Fruit fly (Drosophila melanogaster) whole organism, prepupa: Measurements from ENCODE around the gene GlcAT-S.
A peak's percentile ranks its signal among the peaks of the same experiment; 100 is the strongest.

Source experiments
- Blimp-1 ChIP-seq: fragments of 200-800 bp; sonication (Bioruptor generic); optimal IDR thresholded peaks from 3 replicates; lab custom pipeline; 2017; ENCODE audit warnings: missing biosample characterization, missing genetic modification characterization, mild to moderate bottlenecking, moderate library complexity, missing genetic modification reagents
- CG10631 ChIP-seq: fragments of 200-800 bp; sonication (Bioruptor generic); optimal IDR thresholded peaks from 2 replicates; lab custom pipeline; 2016; ENCODE audit warnings: missing biosample characterization, missing genetic modification characterization
- CG10669 ChIP-seq: fragments of 200-800 bp; sonication (Bioruptor generic); optimal IDR thresholded peaks from 3 replicates; lab custom pipeline; 2018; ENCODE audit warnings: missing biosample characterization, mild to moderate bottlenecking, missing genetic modification characterization, moderate library complexity
- CG11762 ChIP-seq: fragments of 200-800 bp; sonication (Bioruptor generic); optimal IDR thresholded peaks from 3 replicates; lab custom pipeline; 2016; ENCODE audit warnings: missing biosample characterization, missing genetic modification characterization; ENCODE audit not compliant: insufficient read depth
- CG11902 ChIP-seq: fragments of 200-800 bp; sonication (Bioruptor generic); optimal IDR thresholded peaks from 3 replicates; lab custom pipeline; 2016; ENCODE audit warnings: missing biosample characterization, missing genetic modification characterization
- CG1621 ChIP-seq: fragments of 200-800 bp; sonication (Bioruptor generic); optimal IDR thresholded peaks from 3 replicates; lab custom pipeline; 2018; ENCODE audit warnings: missing biosample characterization, mild to moderate bottlenecking, missing genetic modification characterization
- CG16779 ChIP-seq: fragments of 200-800 bp; sonication (Bioruptor generic); optimal IDR thresholded peaks from 3 replicates; lab custom pipeline; 2017; ENCODE audit warnings: missing biosample characterization, mild to moderate bottlenecking, missing genetic modification characterization
- CG3032 ChIP-seq: fragments of 200-800 bp; optimal IDR thresholded peaks from 2 replicates; lab custom pipeline; 2019; ENCODE audit warnings: missing biosample characterization, mild to moderate bottlenecking, missing genetic modification characterization, moderate library complexity
- CG34406 ChIP-seq: fragments of 200-800 bp; sonication (Bioruptor generic); optimal IDR thresholded peaks from 3 replicates; lab custom pipeline; 2016; ENCODE audit warnings: missing biosample characterization, missing genetic modification characterization
- CG3919 ChIP-seq: fragments of 200-800 bp; sonication (Bioruptor generic); optimal IDR thresholded peaks from 3 replicates; lab custom pipeline; 2016; ENCODE audit warnings: missing biosample characterization, missing genetic modification characterization
- CG4318 ChIP-seq: fragments of 200-800 bp; sonication (Bioruptor generic); optimal IDR thresholded peaks from 3 replicates; lab custom pipeline; 2017; ENCODE audit warnings: missing biosample characterization, mild to moderate bottlenecking, missing genetic modification characterization
- CG6163 ChIP-seq: fragments of 200-800 bp; sonication (Bioruptor generic); IDR thresholded peaks from 3 replicates; pipeline ENCODE4 v1.3.6; 2022; ENCODE audit warnings: missing biosample characterization, missing genetic modification characterization
- CG6276 ChIP-seq: fragments of 200-800 bp; sonication (Bioruptor generic); optimal IDR thresholded peaks from 2 replicates; lab custom pipeline; 2017; ENCODE audit warnings: missing biosample characterization, mild to moderate bottlenecking, missing genetic modification characterization
- CG6792 ChIP-seq: fragments of 200-800 bp; sonication (Bioruptor generic); optimal IDR thresholded peaks from 3 replicates; lab custom pipeline; 2016; ENCODE audit warnings: missing biosample characterization, missing genetic modification characterization
- CG6808 ChIP-seq: fragments of 200-800 bp; sonication (Bioruptor generic); optimal IDR thresholded peaks from 3 replicates; lab custom pipeline; 2017; ENCODE audit warnings: missing biosample characterization, missing genetic modification characterization, mild to moderate bottlenecking, moderate library complexity, missing genetic modification reagents
- CG6854 ChIP-seq: fragments of 200-800 bp; sonication (Bioruptor generic); optimal IDR thresholded peaks from 2 replicates; lab custom pipeline; 2017; ENCODE audit warnings: missing biosample characterization, mild to moderate bottlenecking, missing genetic modification characterization
- CG7368 ChIP-seq: fragments of 200-800 bp; sonication (Bioruptor generic); optimal IDR thresholded peaks from 3 replicates; lab custom pipeline; 2016; ENCODE audit warnings: missing biosample characterization, missing genetic modification characterization
- CG8119 ChIP-seq: fragments of 200-800 bp; sonication (Bioruptor generic); IDR thresholded peaks from 3 replicates; pipeline ENCODE4 v1.3.6; 2022; ENCODE audit warnings: missing biosample characterization, missing genetic modification characterization
- CG8319 ChIP-seq: fragments of 200-800 bp; sonication (Bioruptor generic); optimal IDR thresholded peaks from 3 replicates; lab custom pipeline; 2016; ENCODE audit warnings: missing biosample characterization, missing genetic modification characterization
- CG8632 ChIP-seq: fragments of 200-800 bp; sonication (Bioruptor generic); optimal IDR thresholded peaks from 3 replicates; lab custom pipeline; 2016; ENCODE audit warnings: missing biosample characterization, missing genetic modification characterization
- Eip75B ChIP-seq: fragments of 200-800 bp; sonication (Bioruptor generic); optimal IDR thresholded peaks from 3 replicates; lab custom pipeline; 2016; ENCODE audit warnings: missing biosample characterization, missing genetic modification characterization
- Eip78C ChIP-seq: fragments of 200-800 bp; sonication (Bioruptor generic); peaks from one replicate; lab custom pipeline; 2016; ENCODE audit warnings: missing biosample characterization, missing genetic modification characterization
- Ets21C ChIP-seq: fragments of 200-800 bp; sonication (Bioruptor generic); optimal IDR thresholded peaks from 3 replicates; lab custom pipeline; 2016; ENCODE audit warnings: missing biosample characterization, missing genetic modification characterization
- Ets96B ChIP-seq: fragments of 200-800 bp; optimal IDR thresholded peaks from 2 replicates; lab custom pipeline; 2019; ENCODE audit warnings: missing biosample characterization, mild to moderate bottlenecking, missing genetic modification characterization, moderate library complexity
- Hr39 ChIP-seq: fragments of 200-800 bp; sonication (Bioruptor generic); optimal IDR thresholded peaks from 2 replicates; lab custom pipeline; 2016; ENCODE audit warnings: missing biosample characterization, missing genetic modification characterization
- Hr4 ChIP-seq: fragments of 200-800 bp; sonication (Bioruptor generic); optimal IDR thresholded peaks from 3 replicates; lab custom pipeline; 2016; ENCODE audit warnings: missing biosample characterization, missing genetic modification characterization
- Lpt ChIP-seq: fragments of 200-800 bp; sonication (Bioruptor generic); optimal IDR thresholded peaks from 3 replicates; lab custom pipeline; 2016; ENCODE audit warnings: missing biosample characterization, missing genetic modification characterization
- Met ChIP-seq: fragments of 200-800 bp; sonication (Bioruptor generic); optimal IDR thresholded peaks from 3 replicates; lab custom pipeline; 2016; ENCODE audit warnings: missing biosample characterization, missing genetic modification characterization
- Smox ChIP-seq: fragments of 200-800 bp; sonication (Bioruptor generic); optimal IDR thresholded peaks from 3 replicates; lab custom pipeline; 2016; ENCODE audit warnings: missing biosample characterization, missing genetic modification characterization
- Sox102F ChIP-seq: fragments of 200-800 bp; sonication (Bioruptor generic); optimal IDR thresholded peaks from 2 replicates; lab custom pipeline; 2016; ENCODE audit warnings: missing biosample characterization, mild to moderate bottlenecking, missing genetic modification characterization
- Sox14 ChIP-seq: fragments of 200-800 bp; sonication (Bioruptor generic); optimal IDR thresholded peaks from 3 replicates; lab custom pipeline; 2016; ENCODE audit warnings: missing biosample characterization, missing genetic modification characterization
- Sox15 ChIP-seq: fragments of 200-800 bp; sonication (Bioruptor generic); optimal IDR thresholded peaks from 3 replicates; lab custom pipeline; 2016; ENCODE audit warnings: missing biosample characterization, missing genetic modification characterization
- achi ChIP-seq: fragments of 200-800 bp; sonication (Bioruptor generic); optimal IDR thresholded peaks from 3 replicates; lab custom pipeline; 2016; ENCODE audit warnings: missing biosample characterization, missing genetic modification characterization
- acj6 ChIP-seq: fragments of 200-800 bp; sonication (Bioruptor generic); optimal IDR thresholded peaks from 3 replicates; lab custom pipeline; 2016; ENCODE audit warnings: missing biosample characterization, missing genetic modification characterization
- dac ChIP-seq: fragments of 200-800 bp; sonication (Bioruptor generic); optimal IDR thresholded peaks from 2 replicates; lab custom pipeline; 2017; ENCODE audit warnings: missing biosample characterization, mild to moderate bottlenecking, missing genetic modification characterization
- dsx ChIP-seq: fragments of 200-800 bp; optimal IDR thresholded peaks from 3 replicates; lab custom pipeline; 2019; ENCODE audit warnings: missing biosample characterization, mild to moderate bottlenecking, missing genetic modification characterization, moderate library complexity; ENCODE audit not compliant: poor library complexity, severe bottlenecking
- fd59A ChIP-seq: fragments of 200-800 bp; sonication (Bioruptor generic); optimal IDR thresholded peaks from 2 replicates; lab custom pipeline; 2017; ENCODE audit warnings: missing biosample characterization, mild to moderate bottlenecking, missing genetic modification characterization, missing genetic modification reagents
- fd85E ChIP-seq: fragments of 200-800 bp; sonication (Bioruptor generic); optimal IDR thresholded peaks from 3 replicates; lab custom pipeline; 2016; ENCODE audit warnings: missing biosample characterization, missing genetic modification characterization
- fkh ChIP-seq: fragments of 200-800 bp; sonication (Bioruptor generic); optimal IDR thresholded peaks from 3 replicates; lab custom pipeline; 2017; ENCODE audit warnings: missing biosample characterization, mild to moderate bottlenecking, missing genetic modification characterization, moderate library complexity
- lz ChIP-seq: fragments of 200-800 bp; sonication (Bioruptor generic); optimal IDR thresholded peaks from 3 replicates; lab custom pipeline; 2016; ENCODE audit warnings: missing biosample characterization, missing genetic modification characterization
- net ChIP-seq: fragments of 200-800 bp; sonication (Bioruptor generic); optimal IDR thresholded peaks from 3 replicates; lab custom pipeline; 2016; ENCODE audit warnings: missing biosample characterization, missing genetic modification characterization
- pdm3 ChIP-seq: fragments of 200-800 bp; sonication (Bioruptor generic); optimal IDR thresholded peaks from 3 replicates; lab custom pipeline; 2016; ENCODE audit warnings: missing biosample characterization, missing genetic modification characterization
- salr ChIP-seq, 2 experiments: fragments of 200-800 bp; sonication (Bioruptor generic); optimal IDR thresholded peaks; 3 replicates each; lab custom pipeline; 2016 to 2018; ENCODE audit warnings: missing biosample characterization in 2 of 2, missing genetic modification characterization in 2 of 2, mild to moderate bottlenecking in 1 of 2
- spab ChIP-seq: fragments of 200-800 bp; sonication (Bioruptor generic); optimal IDR thresholded peaks from 2 replicates; lab custom pipeline; 2017; ENCODE audit warnings: missing biosample characterization, mild to moderate bottlenecking, missing genetic modification characterization, missing genetic modification reagents
- ss ChIP-seq, 2 experiments: fragments of 200-800 bp; sonication (Bioruptor generic); optimal IDR thresholded peaks; 2 replicates in 1 of 2; 3 replicates in 1 of 2; lab custom pipeline; 2017 to 2018; ENCODE audit warnings: mild to moderate bottlenecking in 2 of 2, missing biosample characterization in 2 of 2, missing genetic modification characterization in 2 of 2, moderate library complexity in 1 of 2
- svp ChIP-seq: fragments of 200-800 bp; sonication (Bioruptor generic); peaks from one replicate; lab custom pipeline; 2016; ENCODE audit warnings: missing biosample characterization, missing genetic modification characterization
- topi ChIP-seq: fragments of 200-800 bp; sonication (Bioruptor generic); optimal IDR thresholded peaks from 3 replicates; lab custom pipeline; 2016; ENCODE audit warnings: missing biosample characterization, missing genetic modification characterization
- vri ChIP-seq: fragments of 200-800 bp; sonication (Bioruptor generic); optimal IDR thresholded peaks from 3 replicates; lab custom pipeline; 2016; ENCODE audit warnings: missing biosample characterization, mild to moderate bottlenecking, missing genetic modification characterization

GlcAT-S gene

dm6 chr2L:9633098-9633497 is 16.8 kb downstream of the GlcAT-S start (continued):
- no peak for TF ChIP-seq CG11762
- TF ChIP-seq salr (GFP tag; optimal IDR thresholded peaks at IDR 0.05; lab: Kevin White, UChicago): no peak
- peak; percentile 17 for TF ChIP-seq Hr39 (GFP tag; lab: Kevin White, UChicago)
- TF ChIP-seq CG16779 (tag; lab: Kevin White, UChicago): no peak
- TF ChIP-seq pdm3: peak; percentile 9
- no peak for TF ChIP-seq CG8632 (GFP tag; lab: Kevin White, UChicago)
- no peak for TF ChIP-seq CG8119 (GFP tag; lab: Robert Waterston, UW)

dm6 chr2L:9633811-9634436 is 17.7 kb downstream of the GlcAT-S start, which contains the start of gene Apoltp:
Gene Apoltp, plus strand, starts transcription at chr2L:9634179.
- TF ChIP-seq Hr4 (GFP tag; lab: Kevin White, UChicago) (peak; percentile 68), acj6 (GFP tag; lab: Kevin White, UChicago) (peak; percentile 60), CG8319 (GFP tag; lab: Kevin White, UChicago) (peak; percentile 48), CG3919 (GFP tag; lab: Kevin White, UChicago) (peak; percentile 84), Met (GFP tag; lab: Kevin White, UChicago) (peak; percentile 69), CG10669 (GFP tag; lab: Kevin White, UChicago) (peak; percentile 75), vri (GFP tag; lab: Kevin White, UChicago) (peak; percentile 48), dsx (GFP tag; lab: Kevin White, UChicago) (peak; percentile 80), topi (GFP tag; lab: Kevin White, UChicago) (peak; percentile 76), ss (GFP tag; optimal IDR thresholded peaks at IDR 0.05; lab: Kevin White, UChicago) (peak; percentile 60 to 78), Sox14 (GFP tag; lab: Kevin White, UChicago) (peak; percentile 45), Smox (GFP tag; lab: Kevin White, UChicago) (peak; percentile 66), achi (GFP tag; lab: Kevin White, UChicago) (peak; percentile 62), spab (GFP tag; lab: Kevin White, UChicago) (peak; percentile 76), net (GFP tag; lab: Kevin White, UChicago) (peak; percentile 72), fd85E (GFP tag; lab: Kevin White, UChicago) (no peak), CG6792 (GFP tag; lab: Kevin White, UChicago) (peak; percentile 57), CG6276 (peak; percentile 69), CG6854 (no peak), CG1621 (tag; lab: Kevin White, UChicago) (peak; percentile 26), Sox102F (GFP tag; lab: Kevin White, UChicago) (peak; percentile 70), svp (GFP tag; lab: Kevin White, UChicago) (peak; percentile 100), CG8119 (GFP tag; lab: Robert Waterston, UW) (peak; percentile 70), CG11902 (GFP tag; lab: Kevin White, UChicago) (peak; percentile 57), lz (GFP tag; lab: Kevin White, UChicago) (peak; percentile 66), CG4318 (no peak), dac (GFP tag; lab: Kevin White, UChicago) (peak; percentile 42), CG10631 (GFP tag; lab: Kevin White, UChicago) (peak; percentile 60), Blimp-1 (GFP tag; lab: Kevin White, UChicago) (peak; percentile 35), CG34406 (peak; percentile 60), Eip75B (GFP tag; lab: Kevin White, UChicago) (peak; percentile 71), fd59A (no peak), Eip78C (GFP tag; lab: Kevin White, UChicago) (peak; percentile 95), Ets96B (tag; lab: Kevin White, UChicago) (peak; percentile 84), CG7368 (peak; percentile 65), CG8632 (GFP tag; lab: Kevin White, UChicago) (peak; percentile 47), pdm3 (peak; percentile 55), Ets21C (peak; percentile 2), Sox15 (peak; percentile 36), CG6808 (GFP tag; lab: Kevin White, UChicago) (peak; percentile 66), Hr39 (GFP tag; lab: Kevin White, UChicago) (peak; percentile 20), Lpt (GFP tag; lab: Kevin White, UChicago) (no peak), CG16779 (tag; lab: Kevin White, UChicago) (peak; percentile 46), CG6163 (GFP tag; lab: Robert Waterston, UW) (peak; percentile 84), fkh (GFP tag; lab: Kevin White, UChicago) (no peak), CG3032 (peak; percentile 76)
